Worm (Caenorhabditis elegans) whole organism, L2 larva: ENCODE results near the gene M60.7.
A peak's percentile ranks its signal among the peaks of the same experiment; 100 is the strongest.

Experiments used
- C34F6.9 ChIP-seq: fragments of 150-350 bp; optimal IDR thresholded peaks from 2 replicates; lab custom pipeline; 2014; ENCODE audit warnings: missing biosample characterization, missing genetic modification characterization
- ZK546.5 ChIP-seq: sonication (generic microtip); optimal IDR thresholded peaks from 2 replicates; lab custom pipeline; 2017; ENCODE audit warnings: missing biosample characterization, missing genetic modification characterization
- alr-1 ChIP-seq: fragments of 150-350 bp; optimal IDR thresholded peaks from 2 replicates; lab custom pipeline; 2014; ENCODE audit warnings: missing biosample characterization, missing genetic modification characterization
- aly-2 ChIP-seq: fragments of 150-350 bp; optimal IDR thresholded peaks from 2 replicates; lab custom pipeline; 2014; ENCODE audit warnings: missing biosample characterization, missing genetic modification characterization
- ama-1 ChIP-seq: fragments of 150-350 bp; optimal IDR thresholded peaks from 2 replicates; lab custom pipeline; 2018; ENCODE audit warnings: inconsistent platforms
- blmp-1 ChIP-seq: sonication (generic microtip); optimal IDR thresholded peaks from 2 replicates; lab custom pipeline; 2017; ENCODE audit warnings: missing genetic modification characterization, mild to moderate bottlenecking, missing compliant biosample characterization, antibody characterized with exemption, moderate library complexity; ENCODE audit not compliant: insufficient read depth
- dmd-4 ChIP-seq: sonication (generic microtip); optimal IDR thresholded peaks from 2 replicates; lab custom pipeline; 2017; ENCODE audit warnings: missing biosample characterization, missing genetic modification characterization
- egl-27 ChIP-seq: sonication (generic microtip); optimal IDR thresholded peaks from 3 replicates; lab custom pipeline; 2017; ENCODE audit warnings: missing biosample characterization, missing genetic modification reagents, missing genetic modification characterization
- elt-3 ChIP-seq: sonication (generic microtip); optimal IDR thresholded peaks from 2 replicates; lab custom pipeline; 2017; ENCODE audit warnings: missing biosample characterization, missing genetic modification characterization
- fos-1 ChIP-seq: fragments of 150-350 bp; optimal IDR thresholded peaks from 2 replicates; lab custom pipeline; 2014; ENCODE audit warnings: missing biosample characterization, missing genetic modification characterization
- gmeb-1 ChIP-seq: fragments of 150-350 bp; optimal IDR thresholded peaks from 2 replicates; lab custom pipeline; 2014; ENCODE audit warnings: missing biosample characterization, missing genetic modification characterization
- lin-11 ChIP-seq: fragments of 150-350 bp; sonication (generic microtip); optimal IDR thresholded peaks from 2 replicates; lab custom pipeline; 2014; ENCODE audit warnings: missing biosample characterization, missing genetic modification characterization, inconsistent platforms, mixed read lengths
- lin-39 ChIP-seq: fragments of 150-350 bp; optimal IDR thresholded peaks from 2 replicates; lab custom pipeline; 2014; ENCODE audit warnings: missing biosample characterization, missing genetic modification reagents, missing genetic modification characterization
- lsy-2 ChIP-seq, 2 experiments: fragments of 150-350 bp in 1 of 2; sonication (generic microtip) in 1 of 2; optimal IDR thresholded peaks; 2 replicates each; lab custom pipeline; 2014 to 2017; ENCODE audit warnings: missing biosample characterization in 2 of 2, missing genetic modification characterization in 2 of 2
- mab-5 ChIP-seq: fragments of 150-350 bp; optimal IDR thresholded peaks from 2 replicates; lab custom pipeline; 2014; ENCODE audit warnings: missing biosample characterization, missing genetic modification characterization
- mbf-1 ChIP-seq: sonication (generic microtip); optimal IDR thresholded peaks from 2 replicates; lab custom pipeline; 2017; ENCODE audit warnings: missing biosample characterization, missing genetic modification characterization
- nhr-11 ChIP-seq: fragments of 150-350 bp; optimal IDR thresholded peaks from 2 replicates; lab custom pipeline; 2014; ENCODE audit warnings: missing biosample characterization, missing genetic modification characterization
- nhr-129 ChIP-seq: fragments of 150-350 bp; optimal IDR thresholded peaks from 2 replicates; lab custom pipeline; 2014; ENCODE audit warnings: missing biosample characterization, missing genetic modification characterization
- nhr-25 ChIP-seq: fragments of 150-350 bp; sonication (generic microtip); optimal IDR thresholded peaks from 3 replicates; lab custom pipeline; 2014; ENCODE audit warnings: missing biosample characterization, missing genetic modification characterization
- nhr-6 ChIP-seq: fragments of 150-350 bp; optimal IDR thresholded peaks from 2 replicates; lab custom pipeline; 2014; ENCODE audit warnings: missing biosample characterization, missing genetic modification characterization
- nhr-77 ChIP-seq: fragments of 150-350 bp; optimal IDR thresholded peaks from 2 replicates; lab custom pipeline; 2014; ENCODE audit warnings: missing biosample characterization, missing genetic modification characterization
- peb-1 ChIP-seq: fragments of 150-350 bp; optimal IDR thresholded peaks from 2 replicates; lab custom pipeline; 2014; ENCODE audit warnings: missing biosample characterization, missing genetic modification characterization
- sem-4 ChIP-seq: fragments of 150-350 bp; optimal IDR thresholded peaks from 2 replicates; lab custom pipeline; 2014; ENCODE audit warnings: missing biosample characterization, missing genetic modification reagents, missing genetic modification characterization
- sma-3 ChIP-seq: sonication (generic microtip); optimal IDR thresholded peaks from 2 replicates; lab custom pipeline; 2016; ENCODE audit warnings: missing genetic modification reagents, missing genetic modification characterization, missing compliant biosample characterization
- sma-9 ChIP-seq, 2 experiments: fragments of 150-350 bp in 1 of 2; sonication (generic microtip) in 1 of 2; optimal IDR thresholded peaks; 2 replicates each; lab custom pipeline; 2014 to 2016; ENCODE audit warnings: missing genetic modification characterization in 2 of 2, mild to moderate bottlenecking in 1 of 2, missing biosample characterization in 1 of 2, missing compliant biosample characterization in 1 of 2, missing genetic modification reagents in 1 of 2, moderate library complexity in 1 of 2
- snpc-4 ChIP-seq: fragments of 150-350 bp; optimal IDR thresholded peaks from 2 replicates; lab custom pipeline; 2014; ENCODE audit warnings: missing biosample characterization, missing genetic modification characterization
- unc-39 ChIP-seq: fragments of 150-350 bp; optimal IDR thresholded peaks from 2 replicates; lab custom pipeline; 2014; ENCODE audit warnings: missing biosample characterization, missing genetic modification characterization
- unc-55 ChIP-seq: fragments of 150-350 bp; sonication (generic microtip); optimal IDR thresholded peaks from 3 replicates; lab custom pipeline; 2014; ENCODE audit warnings: missing biosample characterization, missing genetic modification reagents, missing genetic modification characterization
- unc-62 ChIP-seq: fragments of 150-350 bp; optimal IDR thresholded peaks from 2 replicates; lab custom pipeline; 2014; ENCODE audit warnings: missing biosample characterization, missing genetic modification reagents, missing genetic modification characterization
- zag-1 ChIP-seq: fragments of 150-350 bp; optimal IDR thresholded peaks from 2 replicates; lab custom pipeline; 2014; ENCODE audit warnings: missing biosample characterization, missing genetic modification characterization
- ztf-1 ChIP-seq: fragments of 200-800 bp; sonication (Bioruptor generic); conservative IDR thresholded peaks from 2 replicates; pipeline ENCODE4 v1.3.6; 2022; ENCODE audit warnings: missing genetic modification characterization, missing compliant biosample characterization
- ztf-4 ChIP-seq: fragments of 150-350 bp; optimal IDR thresholded peaks from 2 replicates; lab custom pipeline; 2014; ENCODE audit warnings: missing biosample characterization, missing genetic modification characterization

The M60.7 gene

DNA sequence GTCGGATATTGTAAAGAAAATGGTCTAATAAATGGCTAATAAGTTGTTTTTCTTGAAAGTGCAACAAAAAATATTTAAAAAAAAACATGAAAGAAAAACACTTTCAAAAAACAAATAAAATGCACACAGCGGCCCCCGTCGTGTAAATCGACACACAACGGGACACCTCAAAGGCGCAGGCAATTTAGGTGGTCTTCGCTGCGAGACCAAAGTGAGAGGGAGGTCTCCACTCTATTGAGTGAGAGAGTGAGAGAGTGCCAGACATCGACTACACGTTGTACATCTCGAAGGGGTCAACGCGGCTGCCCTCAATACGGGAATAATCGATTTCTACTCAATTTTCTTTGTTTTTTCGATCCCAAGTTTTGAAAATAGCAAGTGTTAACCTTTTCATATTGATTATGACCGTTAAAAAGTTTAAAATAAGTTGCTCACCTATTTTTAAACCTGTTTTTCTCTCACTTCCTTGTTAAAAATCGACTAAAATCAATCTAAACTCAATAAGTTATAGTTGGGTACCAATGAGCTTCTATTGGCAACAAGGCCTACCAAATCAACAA is 25.8 kb upstream of the M60.7 start, which contains the start of gene sec-16A.2 (continued):
- TF ChIP-seq elt-3 (no peak), nhr-129 (tag; lab: Kevin White, UChicago) (peak; percentile 81), nhr-25 (tag; lab: Kevin White, UChicago) (no peak), fos-1 (tag; lab: Kevin White, UChicago) (peak; percentile 58), ztf-4 (tag; lab: Kevin White, UChicago) (no peak), nhr-11 (tag; lab: Kevin White, UChicago) (no peak), mab-5 (tag; lab: Kevin White, UChicago) (peak; percentile 32), unc-39 (tag; lab: Kevin White, UChicago) (no peak), lin-11 (tag; lab: Kevin White, UChicago) (peak; percentile 28), ztf-1 (GFP tag; lab: Robert Waterston, UW) (no peak)

DNA sequence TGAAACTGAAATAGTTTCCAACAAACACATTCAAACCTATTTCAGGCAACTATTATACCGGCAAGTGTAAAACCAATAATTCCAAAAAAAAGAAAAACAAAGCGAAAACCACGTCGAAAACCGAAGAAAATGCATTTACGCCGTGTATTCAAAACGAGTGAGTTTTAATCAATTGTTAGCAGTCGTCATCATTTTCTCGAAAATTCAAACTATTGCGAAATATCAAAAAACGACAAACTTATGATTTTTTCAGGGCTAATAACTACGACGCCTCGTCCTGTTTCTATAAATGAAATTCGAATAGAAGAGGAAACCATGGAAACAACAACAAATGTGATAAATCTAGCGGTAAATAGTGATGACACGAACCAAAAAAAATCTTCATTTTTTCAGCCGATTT is 25.2 kb upstream of the M60.7 start:
- TF ChIP-seq lin-39 (tag; lab: Kevin White, UChicago) = no peak
- TF ChIP-seq egl-27 (tag; lab: Kevin White, UChicago) = no peak
- no peak for TF ChIP-seq nhr-25 (tag; lab: Kevin White, UChicago)
- peak; percentile 50 for TF ChIP-seq unc-55
- no peak for TF ChIP-seq fos-1 (tag; lab: Kevin White, UChicago)
- no peak for TF ChIP-seq sma-9 (GFP tag; optimal IDR thresholded peaks at IDR 0.05; lab: Kevin White, UChicago)
- TF ChIP-seq sma-9 (tag; optimal IDR thresholded peaks at IDR 0.05; lab: Kevin White, UChicago) = no peak
- TF ChIP-seq dmd-4 = no peak

DNA sequence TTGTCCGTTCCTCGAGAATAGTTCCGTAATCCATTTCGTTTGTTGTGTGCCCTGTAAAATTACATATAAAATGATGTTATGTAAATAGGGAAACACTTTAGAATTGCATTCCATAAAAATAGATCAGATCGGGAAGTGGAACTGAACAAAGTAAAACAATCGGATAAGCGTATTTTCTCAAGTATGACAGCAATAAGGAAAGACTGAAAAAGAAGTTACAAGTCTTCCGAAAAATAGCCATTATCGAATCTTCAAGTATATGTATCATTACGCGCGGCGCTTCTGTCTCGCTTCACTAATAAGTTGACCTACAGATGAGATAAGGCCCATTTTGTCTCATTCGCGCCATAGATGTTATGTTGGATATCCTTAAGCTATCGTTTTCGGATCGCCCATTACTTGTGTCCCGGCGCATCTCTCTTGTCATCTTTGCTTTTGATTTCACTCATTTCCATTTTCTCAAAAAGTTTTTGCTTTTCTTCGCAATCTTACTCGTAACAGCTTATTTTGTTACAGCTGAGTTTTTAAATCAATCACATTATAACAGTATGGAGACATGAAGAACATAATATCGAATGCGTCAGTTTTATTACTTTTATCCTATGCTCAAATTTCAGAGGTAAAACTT is 24.3 kb upstream of the M60.7 start, which contains the start of the genes fis-2 and F13B9.2:
Gene fis-2, minus strand, starts transcription at position 51 of the 628 bp plus-strand sequence.
Gene F13B9.2, plus strand, starts transcription at position 515 of the 628 bp plus-strand sequence.
- TF ChIP-seq nhr-77 (tag; lab: Kevin White, UChicago) (no peak), sem-4 (tag; lab: Kevin White, UChicago) (no peak), ZK546.5 (no peak), lsy-2 (tag; optimal IDR thresholded peaks at IDR 0.05; lab: Kevin White, UChicago) (no peak), ama-1 (lab: Kevin White, UChicago) (no peak)

DNA sequence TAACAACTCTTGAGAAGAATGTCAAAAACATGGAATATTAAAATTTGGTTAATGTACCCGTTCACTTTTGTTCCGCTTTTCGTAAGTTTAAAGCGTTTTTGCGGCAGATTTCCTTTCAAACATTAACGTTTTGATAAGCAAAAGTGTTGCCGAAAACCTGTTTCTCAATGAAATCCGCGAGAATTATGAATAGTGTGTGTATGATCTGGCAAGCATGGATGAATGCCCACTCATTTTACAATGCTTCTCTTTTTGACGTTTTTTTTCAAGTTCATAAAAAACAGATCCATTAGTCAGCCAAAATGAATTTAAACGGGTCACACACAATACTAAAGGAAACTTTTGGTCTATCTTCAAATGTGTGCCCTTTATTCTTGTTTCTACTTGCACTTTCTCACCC is 23.0 kb upstream of the M60.7 start:
- TF ChIP-seq blmp-1 (tag; lab: Kevin White, UChicago) (no peak), gmeb-1 (tag; lab: Kevin White, UChicago) (no peak), sma-9 (GFP tag; optimal IDR thresholded peaks at IDR 0.05; lab: Kevin White, UChicago) (no peak), sma-9 (tag; optimal IDR thresholded peaks at IDR 0.05; lab: Kevin White, UChicago) (no peak), alr-1 (tag; lab: Kevin White, UChicago) (no peak), sma-3 (GFP tag; lab: Kevin White, UChicago) (no peak), unc-62 (GFP tag; lab: Kevin White, UChicago) (no peak), elt-3 (no peak), lin-39 (tag; lab: Kevin White, UChicago) (no peak), lin-11 (tag; lab: Kevin White, UChicago) (no peak)

DNA sequence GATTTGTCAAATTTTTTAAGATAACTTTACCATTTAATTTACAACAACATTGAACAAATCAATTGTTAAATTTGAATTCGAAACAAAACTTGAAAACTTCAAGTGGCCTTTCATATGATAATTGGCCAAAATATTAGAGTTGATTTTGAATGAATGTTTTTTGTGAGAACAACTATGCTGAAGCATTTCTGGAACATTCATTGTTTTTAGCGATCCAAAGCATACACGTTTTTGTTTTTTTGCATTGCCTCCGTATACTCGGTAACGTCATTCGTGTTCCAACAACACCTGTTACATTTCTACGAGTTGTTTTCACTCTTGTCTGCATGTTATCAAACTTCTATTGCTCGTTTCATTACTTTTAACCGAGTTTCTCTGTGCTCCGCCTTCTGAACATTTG is 16.0 kb upstream of the M60.7 start:
- TF ChIP-seq alr-1 (tag; lab: Kevin White, UChicago) (no peak), egl-27 (tag; lab: Kevin White, UChicago) (no peak), sma-9 (GFP tag; optimal IDR thresholded peaks at IDR 0.05; lab: Kevin White, UChicago) (no peak), sma-9 (tag; optimal IDR thresholded peaks at IDR 0.05; lab: Kevin White, UChicago) (no peak), peb-1 (no peak), mbf-1 (tag; lab: Kevin White, UChicago) (no peak), zag-1 (no peak), nhr-25 (tag; lab: Kevin White, UChicago) (no peak), ztf-1 (GFP tag; lab: Robert Waterston, UW) (no peak), nhr-77 (tag; lab: Kevin White, UChicago) (no peak), nhr-129 (tag; lab: Kevin White, UChicago) (no peak), aly-2 (tag; lab: Kevin White, UChicago) (no peak), snpc-4 (no peak), C34F6.9 (tag; lab: Kevin White, UChicago) (no peak), ZK546.5 (no peak), unc-55 (no peak), nhr-6 (tag; lab: Kevin White, UChicago) (no peak)
- TF ChIP-seq, all 48 proteins: peak for 0
